Fruit fly (Drosophila melanogaster): ENCODE data around the gene mib1.

Gene mib1

dm6 chr3L:16025020-16025680 is 13.5 kb upstream of the mib1 start:
- TF ChIP-seq Pif1B (GFP tag; optimal IDR thresholded peaks at IDR 0.05) (no peak), CG34367 (tag; optimal IDR thresholded peaks at IDR 0.05) (no peak), EcR (GFP tag; optimal IDR thresholded peaks at IDR 0.05) (no peak), CG13204 (GFP tag; optimal IDR thresholded peaks at IDR 0.05) (peak; percentile 52), Snoo (tag; optimal IDR thresholded peaks at IDR 0.05) (no peak), CG15710 (tag; optimal IDR thresholded peaks at IDR 0.05) (no peak)

DNA sequence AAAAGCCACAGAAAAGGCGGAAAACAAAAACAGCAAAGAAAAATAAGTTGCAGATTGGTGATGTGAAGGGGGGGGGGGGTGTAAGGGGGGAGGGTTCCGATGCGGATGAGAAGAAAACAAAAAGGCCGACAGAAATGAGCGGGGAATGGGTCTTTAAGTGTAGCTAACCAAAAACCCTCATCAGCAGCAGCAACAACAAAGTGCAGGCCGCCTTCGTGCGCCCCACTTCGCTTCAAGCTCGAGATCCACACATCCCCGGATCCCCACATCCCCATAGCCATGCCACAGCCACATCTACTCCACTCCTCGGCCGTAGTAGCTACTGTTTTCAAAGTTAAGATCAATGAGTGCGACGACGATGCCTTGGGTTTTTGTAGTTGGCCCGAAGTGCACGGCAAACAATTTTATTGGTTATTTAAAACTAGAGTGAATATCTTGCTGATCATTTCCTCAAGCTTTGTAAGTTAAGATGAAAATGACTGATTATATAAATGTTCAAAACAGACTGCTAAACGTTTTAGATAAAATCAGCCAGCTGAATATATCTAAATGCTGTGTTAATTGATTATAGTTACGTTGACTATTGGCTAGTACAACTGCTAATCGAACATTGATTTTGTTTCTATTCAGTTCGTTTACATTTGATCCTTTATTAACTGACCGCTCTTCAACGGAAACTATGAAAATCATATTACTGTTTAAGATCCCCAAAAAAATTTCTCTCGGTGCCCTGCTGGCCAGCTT is 12.8 kb upstream of the mib1 start:
- no peak for TF ChIP-seq CG4496 (GFP tag; IDR thresholded peaks at IDR 0.05)
- no peak for TF ChIP-seq CG12605 (GFP tag; IDR thresholded peaks at IDR 0.05)
- TF ChIP-seq Ets98B (GFP tag; IDR thresholded peaks at IDR 0.05): no peak
- no peak for TF ChIP-seq CG32121 (GFP tag; IDR thresholded peaks at IDR 0.05)
- peak; percentile 59 for TF ChIP-seq CG17806 (tag; optimal IDR thresholded peaks at IDR 0.05)
- TF ChIP-seq CG9948 (tag; optimal IDR thresholded peaks at IDR 0.05): peak; percentile 56
- peak; percentile 50 for TF ChIP-seq CG8301 (tag; optimal IDR thresholded peaks at IDR 0.05)
- TF ChIP-seq Pif1B (GFP tag; optimal IDR thresholded peaks at IDR 0.05): peak; percentile 32
- TF ChIP-seq Snoo (tag; optimal IDR thresholded peaks at IDR 0.05): peak; percentile 59
- peak; percentile 66 for TF ChIP-seq CG13204 (GFP tag; optimal IDR thresholded peaks at IDR 0.05)
- TF ChIP-seq rn (GFP tag; IDR thresholded peaks at IDR 0.05): no peak
- TF ChIP-seq EcR (GFP tag; optimal IDR thresholded peaks at IDR 0.05): no peak
- TF ChIP-seq gl (tag; optimal IDR thresholded peaks at IDR 0.05): no peak
- TF ChIP-seq Pif1A (GFP tag; optimal IDR thresholded peaks at IDR 0.05): peak; percentile 67
- no peak for TF ChIP-seq CG10348 (GFP tag; IDR thresholded peaks at IDR 0.05)
- TF ChIP-seq fd96Ca (GFP tag; IDR thresholded peaks at IDR 0.05): peak; percentile 16; the same call in 1 of the 3 replicates
- TF ChIP-seq CG15710 (tag; optimal IDR thresholded peaks at IDR 0.05): peak; percentile 56
- TF ChIP-seq CG14655 (GFP tag; optimal IDR thresholded peaks at IDR 0.05): peak; percentile 58
- no peak for TF ChIP-seq D1 (tag; optimal IDR thresholded peaks at IDR 0.05)
- peak; percentile 71 for TF ChIP-seq CG8159 (tag; optimal IDR thresholded peaks at IDR 0.05)
- peak; percentile 42 for TF ChIP-seq CG34367 (tag; optimal IDR thresholded peaks at IDR 0.05)

dm6 chr3L:16023020-16023648 is 11.5 kb upstream of the mib1 start, which contains the start of gene Notum:
Gene Notum (plus strand): TSS chr3L:16023480.
- TF ChIP-seq Pif1B (GFP tag; optimal IDR thresholded peaks at IDR 0.05): no peak
- TF ChIP-seq D1 (tag; optimal IDR thresholded peaks at IDR 0.05): no peak
- peak; percentile 76 for TF ChIP-seq CG13204 (GFP tag; optimal IDR thresholded peaks at IDR 0.05)
- peak; percentile 19; the same call in 1 of the 2 replicates for TF ChIP-seq Ets98B (GFP tag; IDR thresholded peaks at IDR 0.05)

DNA sequence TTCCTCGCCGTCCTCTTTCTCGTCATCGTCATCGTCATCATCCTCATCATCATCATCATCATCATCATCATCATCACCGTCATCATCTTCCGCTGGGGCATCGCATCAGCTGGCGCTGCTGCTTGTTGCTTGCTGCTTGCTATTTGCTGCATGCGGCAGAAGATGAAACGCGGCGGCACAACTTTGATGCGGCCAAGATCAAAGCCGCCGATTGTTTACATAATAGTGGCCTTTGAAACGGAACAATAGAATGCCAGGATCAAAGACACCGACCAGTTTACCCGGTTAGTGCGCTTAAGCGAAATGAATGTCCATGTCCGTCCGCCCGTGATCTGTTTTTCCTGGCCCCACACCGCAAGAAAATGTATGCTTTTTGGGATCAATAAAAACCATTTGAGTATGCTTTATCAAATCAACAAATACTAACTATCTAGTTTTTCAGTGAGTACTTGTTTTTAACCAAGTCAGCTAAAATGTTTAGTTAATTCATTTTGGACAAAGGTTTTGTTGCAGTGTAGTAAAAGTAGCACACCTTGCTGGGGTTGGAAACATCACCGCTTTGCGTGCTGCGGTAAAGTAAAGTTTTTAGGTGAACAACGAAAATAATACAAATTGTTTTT is 9.6 kb upstream of the mib1 start:
- TF ChIP-seq CG8159 (tag; optimal IDR thresholded peaks at IDR 0.05) (peak; percentile 58), fd96Ca (GFP tag; IDR thresholded peaks at IDR 0.05) (peak; percentile 60; the same call in 2 of the 3 replicates), Pif1A (GFP tag; optimal IDR thresholded peaks at IDR 0.05) (peak; percentile 61), Ets98B (GFP tag; IDR thresholded peaks at IDR 0.05) (peak; percentile 40; the same call in 1 of the 2 replicates), CG34367 (tag; optimal IDR thresholded peaks at IDR 0.05) (peak; percentile 31), gl (tag; optimal IDR thresholded peaks at IDR 0.05) (no peak), CG14655 (GFP tag; optimal IDR thresholded peaks at IDR 0.05) (peak; percentile 66), CG32121 (GFP tag; IDR thresholded peaks at IDR 0.05) (no peak), Pif1B (GFP tag; optimal IDR thresholded peaks at IDR 0.05) (peak; percentile 40), CG4496 (GFP tag; IDR thresholded peaks at IDR 0.05) (peak; percentile 51; the same call in 1 of the 3 replicates), CG17806 (tag; optimal IDR thresholded peaks at IDR 0.05) (peak; percentile 55), Snoo (tag; optimal IDR thresholded peaks at IDR 0.05) (no peak), CG9948 (tag; optimal IDR thresholded peaks at IDR 0.05) (peak; percentile 43), CG15710 (tag; optimal IDR thresholded peaks at IDR 0.05) (peak; percentile 44), CG8301 (tag; optimal IDR thresholded peaks at IDR 0.05) (peak; percentile 68), CG12605 (GFP tag; IDR thresholded peaks at IDR 0.05) (no peak), rn (GFP tag; IDR thresholded peaks at IDR 0.05) (no peak)

DNA sequence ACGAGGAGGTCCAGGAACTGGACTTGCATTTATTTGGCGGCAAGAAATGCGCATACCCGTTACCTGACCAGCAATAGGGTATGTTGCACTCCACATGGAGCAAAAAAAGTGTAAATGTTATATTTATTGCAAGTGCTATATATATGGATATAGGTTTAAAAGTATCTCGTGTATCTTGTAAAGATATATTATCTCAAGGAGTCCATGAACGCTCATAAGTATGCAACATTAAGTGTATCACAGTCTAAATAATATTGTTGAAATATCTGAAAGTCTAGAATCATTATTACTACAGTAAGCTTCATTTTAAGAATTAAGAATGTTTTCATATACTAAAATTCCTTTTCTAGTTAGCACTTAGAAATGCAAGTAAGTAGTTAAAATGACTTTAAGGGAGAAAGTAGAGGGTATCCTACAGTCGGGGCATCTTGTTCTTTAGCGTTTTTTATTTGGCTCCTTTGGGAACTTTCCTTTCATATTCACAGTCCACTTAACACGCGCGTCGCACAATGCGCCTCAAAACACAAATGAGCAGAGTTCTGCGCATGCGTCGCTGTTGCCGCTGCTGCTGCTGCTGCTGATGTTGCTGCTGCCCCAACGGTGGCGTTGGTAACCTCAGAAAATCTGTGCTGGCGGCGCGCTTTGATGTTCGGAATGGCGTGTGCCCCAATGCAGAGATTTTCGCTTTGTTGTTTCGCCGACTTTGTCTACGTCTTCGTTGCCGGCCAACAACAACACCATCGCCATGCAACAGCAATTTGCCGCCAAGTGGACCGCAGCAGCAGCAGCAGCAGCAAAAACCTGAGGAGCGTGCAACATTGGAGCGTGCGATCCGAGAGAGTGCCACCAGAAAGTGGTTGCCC is 7.8 kb upstream of the mib1 start:
- TF ChIP-seq CG17806 (tag; optimal IDR thresholded peaks at IDR 0.05) (peak; percentile 6), CG9948 (tag; optimal IDR thresholded peaks at IDR 0.05) (peak; percentile 45), Pif1A (GFP tag; optimal IDR thresholded peaks at IDR 0.05) (no peak), Snoo (tag; optimal IDR thresholded peaks at IDR 0.05) (peak; percentile 15), CG14655 (GFP tag; optimal IDR thresholded peaks at IDR 0.05) (peak; percentile 75), CG4496 (GFP tag; IDR thresholded peaks at IDR 0.05) (no peak), CG8159 (tag; optimal IDR thresholded peaks at IDR 0.05) (peak; percentile 33), CG10348 (GFP tag; IDR thresholded peaks at IDR 0.05) (no peak), CG13204 (GFP tag; optimal IDR thresholded peaks at IDR 0.05) (no peak), CG8301 (tag; optimal IDR thresholded peaks at IDR 0.05) (peak; percentile 59), CG15710 (tag; optimal IDR thresholded peaks at IDR 0.05) (no peak)

Measured in whole organism, pupa.